Worm (Caenorhabditis elegans) whole organism, L4 larva: ENCODE results near the gene Y38E10A.34.

ENCODE experiments used
- T26A8.4 ChIP-seq: fragments of 200-800 bp; sonication (Bioruptor generic); IDR thresholded peaks from 2 replicates; pipeline ENCODE4 v1.3.6; 2022; ENCODE audit warnings: missing genetic modification characterization, missing compliant biosample characterization
- Y105C5A.15 ChIP-seq: fragments of 200-800 bp; sonication (Bioruptor generic); IDR thresholded peaks from 2 replicates; pipeline ENCODE4 v1.3.6; 2022; ENCODE audit warnings: missing genetic modification characterization, missing compliant biosample characterization
- Y48G9A.11 ChIP-seq: fragments of 200-800 bp; sonication (Bioruptor generic); IDR thresholded peaks from 2 replicates; pipeline ENCODE4 v1.3.6; 2022; ENCODE audit warnings: missing genetic modification reagents, missing genetic modification characterization, missing compliant biosample characterization
- aha-1 ChIP-seq: fragments of 150-350 bp; peaks from one replicate; lab custom pipeline; 2014; ENCODE audit warnings: missing biosample characterization, missing genetic modification characterization
- aly-2 ChIP-seq: sonication (generic microtip); optimal IDR thresholded peaks from 2 replicates; lab custom pipeline; 2018; ENCODE audit warnings: missing biosample characterization, missing genetic modification characterization
- attf-4 ChIP-seq: sonication (generic microtip); optimal IDR thresholded peaks from 3 replicates; lab custom pipeline; 2017; ENCODE audit warnings: missing biosample characterization, missing genetic modification characterization
- ceh-20 ChIP-seq: fragments of 200-800 bp; sonication (Bioruptor generic); IDR thresholded peaks from 2 replicates; pipeline ENCODE4 v1.3.6; 2022; ENCODE audit warnings: missing genetic modification reagents, missing genetic modification characterization, missing compliant biosample characterization
- ceh-28 ChIP-seq: fragments of 150-350 bp; optimal IDR thresholded peaks from 2 replicates; lab custom pipeline; 2014; ENCODE audit warnings: missing biosample characterization, missing genetic modification reagents, missing genetic modification characterization
- ceh-32 ChIP-seq: sonication (generic microtip); optimal IDR thresholded peaks from 2 replicates; lab custom pipeline; 2016; ENCODE audit warnings: mild to moderate bottlenecking, missing genetic modification characterization, missing compliant biosample characterization; ENCODE audit not compliant: poor library complexity
- ceh-44 ChIP-seq: fragments of 200-800 bp; sonication (Bioruptor generic); IDR thresholded peaks from 2 replicates; pipeline ENCODE4 v1.3.6; 2022; ENCODE audit warnings: missing genetic modification reagents, missing genetic modification characterization, missing compliant biosample characterization
- ces-1 ChIP-seq: fragments of 150-350 bp; sonication (generic microtip); optimal IDR thresholded peaks from 4 replicates; lab custom pipeline; 2014; ENCODE audit warnings: missing biosample characterization, missing genetic modification reagents, missing genetic modification characterization
- daf-12 ChIP-seq: fragments of 150-350 bp; optimal IDR thresholded peaks from 2 replicates; lab custom pipeline; 2014; ENCODE audit warnings: missing biosample characterization, missing genetic modification reagents, missing genetic modification characterization
- daf-16 ChIP-seq, 3 experiments: sonication (generic microtip); optimal IDR thresholded peaks; 2 replicates each; lab custom pipeline; 2016 to 2017; ENCODE audit warnings: missing genetic modification characterization in 3 of 3, missing genetic modification reagents in 3 of 3, mild to moderate bottlenecking in 2 of 3, missing compliant biosample characterization in 2 of 3, missing biosample characterization in 1 of 3, moderate library complexity in 1 of 3
- daf-8 ChIP-seq: fragments of 200-800 bp; sonication (Bioruptor generic); IDR thresholded peaks from 2 replicates; pipeline ENCODE4 v1.3.6; 2022; ENCODE audit warnings: missing genetic modification characterization, missing compliant biosample characterization
- dmd-6 ChIP-seq: fragments of 200-800 bp; sonication (Bioruptor generic); IDR thresholded peaks from 2 replicates; pipeline ENCODE4 v1.3.6; 2022; ENCODE audit warnings: missing genetic modification reagents, missing genetic modification characterization, missing compliant biosample characterization
- dmd-8 ChIP-seq: fragments of 200-800 bp; sonication (Bioruptor generic); IDR thresholded peaks from 2 replicates; pipeline ENCODE4 v1.3.6; 2022; ENCODE audit warnings: missing genetic modification characterization, missing compliant biosample characterization
- dmd-9 ChIP-seq: fragments of 200-800 bp; sonication (Bioruptor generic); IDR thresholded peaks from 2 replicates; pipeline ENCODE4 v1.3.6; 2022; ENCODE audit warnings: missing genetic modification reagents, missing genetic modification characterization, missing compliant biosample characterization
- dpl-1 ChIP-seq: fragments of 150-350 bp; optimal IDR thresholded peaks from 2 replicates; lab custom pipeline; 2014; ENCODE audit warnings: missing biosample characterization, missing genetic modification reagents, missing genetic modification characterization
- duxl-1 ChIP-seq: sonication (generic microtip); optimal IDR thresholded peaks from 2 replicates; lab custom pipeline; 2016; ENCODE audit warnings: mild to moderate bottlenecking, missing genetic modification characterization, moderate library complexity, missing compliant biosample characterization; ENCODE audit not compliant: poor library complexity
- dve-1 ChIP-seq: sonication (generic microtip); optimal IDR thresholded peaks from 2 replicates; lab custom pipeline; 2017; ENCODE audit warnings: antibody characterized with exemption, mild to moderate bottlenecking, missing genetic modification characterization, missing compliant biosample characterization; ENCODE audit not compliant: insufficient read depth
- egl-27 ChIP-seq: sonication (generic microtip); optimal IDR thresholded peaks from 3 replicates; lab custom pipeline; 2017; ENCODE audit warnings: missing biosample characterization, missing genetic modification reagents, missing genetic modification characterization
- lim-7 ChIP-seq: fragments of 200-800 bp; sonication (Bioruptor generic); IDR thresholded peaks from 2 replicates; pipeline ENCODE4 v1.3.6; 2022; ENCODE audit warnings: missing genetic modification characterization, missing compliant biosample characterization
- lin-1 ChIP-seq: fragments of 200-800 bp; sonication (Bioruptor generic); IDR thresholded peaks from 2 replicates; pipeline ENCODE4 v1.3.6; 2022; ENCODE audit warnings: missing genetic modification reagents, missing genetic modification characterization, missing compliant biosample characterization
- lin-29 ChIP-seq: fragments of 200-800 bp; sonication (Bioruptor generic); IDR thresholded peaks from 2 replicates; pipeline ENCODE4 v1.3.6; 2022; ENCODE audit warnings: missing genetic modification reagents, missing genetic modification characterization, missing compliant biosample characterization
- lin-39 ChIP-seq: fragments of 150-350 bp; optimal IDR thresholded peaks from 2 replicates; lab custom pipeline; 2014; ENCODE audit warnings: missing biosample characterization, missing genetic modification reagents, missing genetic modification characterization
- lir-3 ChIP-seq: sonication (generic microtip); optimal IDR thresholded peaks from 2 replicates; lab custom pipeline; 2016; ENCODE audit warnings: mild to moderate bottlenecking, missing genetic modification characterization, missing compliant biosample characterization
- lsy-2 ChIP-seq, 2 experiments: fragments of 150-350 bp in 1 of 2; sonication (generic microtip) in 1 of 2; optimal IDR thresholded peaks; 2 replicates each; lab custom pipeline; 2014 to 2017; ENCODE audit warnings: missing biosample characterization in 2 of 2, missing genetic modification characterization in 2 of 2
- madf-5 ChIP-seq, 2 experiments: fragments of 200-800 bp; sonication (Bioruptor generic); IDR thresholded peaks; 2 replicates each; pipeline ENCODE4 v1.3.6; 2022; ENCODE audit warnings: missing compliant biosample characterization in 2 of 2, missing genetic modification characterization in 2 of 2
- mdl-1 ChIP-seq, 2 experiments: fragments of 150-350 bp in 1 of 2; sonication (generic microtip) in 1 of 2; optimal IDR thresholded peaks; 2 replicates each; lab custom pipeline; 2014 to 2017; ENCODE audit warnings: missing biosample characterization in 2 of 2, missing genetic modification characterization in 2 of 2
- mep-1 ChIP-seq: fragments of 150-350 bp; sonication (generic microtip); optimal IDR thresholded peaks from 3 replicates; lab custom pipeline; 2014; ENCODE audit warnings: missing biosample characterization, missing genetic modification characterization
- mxl-3 ChIP-seq: fragments of 200-800 bp; sonication (Bioruptor generic); optimal IDR thresholded peaks from 2 replicates; lab custom pipeline; 2018; ENCODE audit warnings: mild to moderate bottlenecking, missing genetic modification characterization, missing compliant biosample characterization
- nhr-11 ChIP-seq: fragments of 150-350 bp; optimal IDR thresholded peaks from 2 replicates; lab custom pipeline; 2014; ENCODE audit warnings: missing biosample characterization, missing genetic modification characterization
- nhr-28 ChIP-seq: fragments of 150-350 bp; optimal IDR thresholded peaks from 2 replicates; lab custom pipeline; 2014; ENCODE audit warnings: missing biosample characterization, missing genetic modification characterization
- nhr-42 ChIP-seq: fragments of 200-800 bp; sonication (Bioruptor generic); IDR thresholded peaks from 2 replicates; pipeline ENCODE4 v1.3.6; 2022; ENCODE audit warnings: missing genetic modification characterization, missing compliant biosample characterization
- nhr-48 ChIP-seq: sonication (generic microtip); optimal IDR thresholded peaks from 2 replicates; lab custom pipeline; 2016; ENCODE audit warnings: mild to moderate bottlenecking, missing genetic modification characterization, missing compliant biosample characterization
- nhr-6 ChIP-seq: fragments of 150-350 bp; optimal IDR thresholded peaks from 2 replicates; lab custom pipeline; 2014; ENCODE audit warnings: missing biosample characterization, missing genetic modification characterization
- pha-4 ChIP-seq, 2 experiments: fragments of 150-350 bp in 1 of 2; fragments of 200-800 bp in 1 of 2; sonication (Bioruptor generic) in 1 of 2; IDR thresholded peaks in 1 of 2; optimal IDR thresholded peaks in 1 of 2; 2 replicates each; pipeline versions ENCODE4 v1.3.6 to Lab custom; 2014 to 2022; ENCODE audit warnings: missing genetic modification characterization in 2 of 2, missing genetic modification reagents in 2 of 2, missing biosample characterization in 1 of 2, missing compliant biosample characterization in 1 of 2
- php-3 ChIP-seq: fragments of 200-800 bp; sonication (Bioruptor generic); IDR thresholded peaks from 2 replicates; pipeline ENCODE4 v1.3.6; 2022; ENCODE audit warnings: missing genetic modification reagents, missing genetic modification characterization, missing compliant biosample characterization
- rbr-2 ChIP-seq: sonication (generic microtip); optimal IDR thresholded peaks from 2 replicates; lab custom pipeline; 2016; ENCODE audit warnings: missing genotype, missing genetic modification characterization, missing compliant biosample characterization
- sdz-12 ChIP-seq: fragments of 200-800 bp; sonication (Bioruptor generic); optimal IDR thresholded peaks from 2 replicates; lab custom pipeline; 2018; ENCODE audit warnings: mild to moderate bottlenecking, missing genetic modification characterization, missing compliant biosample characterization
- snpc-4 ChIP-seq: fragments of 150-350 bp; optimal IDR thresholded peaks from 2 replicates; lab custom pipeline; 2014; ENCODE audit warnings: missing biosample characterization, missing genetic modification characterization
- unc-39 ChIP-seq: sonication (generic microtip); optimal IDR thresholded peaks from 2 replicates; lab custom pipeline; 2017; ENCODE audit warnings: missing biosample characterization, missing genetic modification characterization
- vab-7 ChIP-seq: fragments of 200-800 bp; sonication (Bioruptor generic); IDR thresholded peaks from 2 replicates; pipeline ENCODE4 v1.3.6; 2022; ENCODE audit warnings: missing genetic modification reagents, missing genetic modification characterization, missing compliant biosample characterization
- zag-1 ChIP-seq: fragments of 150-350 bp; optimal IDR thresholded peaks from 2 replicates; lab custom pipeline; 2014; ENCODE audit warnings: missing biosample characterization, missing genetic modification characterization
- zfp-2 ChIP-seq: sonication (generic microtip); optimal IDR thresholded peaks from 2 replicates; lab custom pipeline; 2016; ENCODE audit warnings: mild to moderate bottlenecking, missing genetic modification characterization, missing compliant biosample characterization
- zip-11 ChIP-seq: fragments of 200-800 bp; sonication (Bioruptor generic); IDR thresholded peaks from 2 replicates; pipeline ENCODE4 v1.3.6; 2022; ENCODE audit warnings: missing genetic modification characterization, missing compliant biosample characterization
- zip-2 ChIP-seq: fragments of 150-350 bp; optimal IDR thresholded peaks from 2 replicates; lab custom pipeline; 2014; ENCODE audit warnings: missing biosample characterization, missing genetic modification characterization
- ztf-11 ChIP-seq: fragments of 150-350 bp; optimal IDR thresholded peaks from 2 replicates; lab custom pipeline; 2014; ENCODE audit warnings: missing biosample characterization, missing genetic modification characterization

Gene Y38E10A.34

DNA sequence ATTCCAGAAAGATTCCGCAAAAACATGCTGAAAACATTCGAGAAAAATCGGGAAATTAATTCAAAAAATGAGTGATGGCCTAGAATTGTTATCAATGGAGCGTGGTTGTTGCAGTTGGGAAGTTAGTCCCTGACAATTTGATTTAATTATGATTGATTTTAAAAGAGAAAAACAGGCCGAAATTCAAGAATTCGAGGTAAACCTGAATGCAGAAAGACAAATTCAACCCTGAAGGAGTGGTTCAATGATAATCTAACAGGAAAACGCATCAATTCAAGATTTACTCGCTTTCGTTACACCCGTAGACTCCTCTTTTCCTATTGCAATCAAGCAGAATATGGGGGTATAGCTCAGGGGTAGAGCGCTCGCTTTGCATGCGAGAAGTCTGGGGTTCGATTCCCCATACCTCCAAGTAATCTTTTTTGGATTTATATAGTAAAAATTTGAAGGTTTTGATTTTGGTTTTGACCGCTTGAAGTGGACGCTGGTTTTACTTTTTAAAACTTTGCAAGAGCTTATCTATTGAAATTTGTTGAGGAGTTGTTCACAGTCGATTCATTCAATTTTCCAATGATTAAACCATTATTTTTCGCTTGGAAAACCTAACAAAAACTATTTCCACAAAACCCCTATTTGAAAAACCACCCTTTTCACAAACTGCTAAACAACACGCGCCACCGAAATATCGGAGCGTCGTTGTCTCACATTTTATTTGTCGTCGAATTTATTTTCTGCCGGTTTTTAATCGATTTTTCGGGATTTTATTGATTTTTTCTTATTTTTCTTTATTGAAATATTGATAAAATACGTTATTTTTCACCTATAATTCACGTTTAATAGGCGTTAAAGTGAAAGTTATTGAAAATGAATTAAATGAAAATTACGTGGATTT lies 47.2 kb downstream of the Y38E10A.34 start:
- TF ChIP-seq pha-4 (GFP tag; IDR thresholded peaks at IDR 0.05; lab: Robert Waterston, UW) (peak; percentile 75), pha-4 (tag; optimal IDR thresholded peaks at IDR 0.05; lab: Kevin White, UChicago) (no peak), nhr-48 (tag; lab: Kevin White, UChicago) (peak; percentile 35), zip-11 (GFP tag; lab: Robert Waterston, UW) (0 out of 2 replicates have a peak, but pooled peaks have one; percentile 22), unc-39 (tag; lab: Kevin White, UChicago) (no peak), lin-39 (no peak), vab-7 (GFP tag; lab: Robert Waterston, UW) (peak; percentile 67), Y105C5A.15 (GFP tag; lab: Robert Waterston, UW) (0 out of 2 replicates have a peak, but pooled peaks have one; percentile 56), attf-4 (no peak), aly-2 (tag; lab: Kevin White, UChicago) (no peak), ceh-32 (no peak), nhr-42 (GFP tag; lab: Robert Waterston, UW) (no peak), madf-5 (GFP tag; IDR thresholded peaks at IDR 0.05; lab: Robert Waterston, UW) (peak; percentile 38 to 71; a peak in 1 of 4 replicates), php-3 (GFP tag; lab: Robert Waterston, UW) (0 out of 2 replicates have a peak, but pooled peaks have one; percentile 54), ceh-28 (tag; lab: Kevin White, UChicago) (peak; percentile 66), dmd-8 (GFP tag; lab: Robert Waterston, UW) (peak; percentile 80; the same call in 1 of the 2 replicates), nhr-6 (tag; lab: Kevin White, UChicago) (peak; percentile 58), daf-16 (GFP tag; optimal IDR thresholded peaks at IDR 0.05; lab: Kevin White, UChicago) (peak; percentile 8 to 91), daf-16 (tag; optimal IDR thresholded peaks at IDR 0.05; lab: Kevin White, UChicago) (peak; percentile 54), snpc-4 (tag; lab: Kevin White, UChicago) (no peak), zip-2 (tag; lab: Kevin White, UChicago) (peak; percentile 47), daf-12 (tag; lab: Kevin White, UChicago) (no peak), ces-1 (GFP tag; lab: Kevin White, UChicago) (no peak), lin-1 (GFP tag; lab: Robert Waterston, UW) (0 out of 2 replicates have a peak, but pooled peaks have one; percentile 24), Y48G9A.11 (peak; percentile 90), mxl-3 (GFP tag; lab: Kevin White, UChicago) (peak; percentile 65), daf-8 (GFP tag; lab: Robert Waterston, UW) (no peak), zfp-2 (tag; lab: Kevin White, UChicago) (peak; percentile 31), rbr-2 (tag; lab: Kevin White, UChicago) (peak; percentile 66), lim-7 (GFP tag; lab: Robert Waterston, UW) (peak; percentile 94), dmd-9 (GFP tag; lab: Robert Waterston, UW) (peak; percentile 65), nhr-28 (tag; lab: Kevin White, UChicago) (peak; percentile 26), lsy-2 (tag; optimal IDR thresholded peaks at IDR 0.05; lab: Kevin White, UChicago) (peak in 1 of 2 experiments; percentile 88), ztf-11 (tag; lab: Kevin White, UChicago) (no peak), ceh-20 (GFP tag; lab: Robert Waterston, UW) (peak; percentile 49; the same call in 1 of the 2 replicates), dmd-6 (GFP tag; lab: Robert Waterston, UW) (peak; percentile 62), mdl-1 (tag; optimal IDR thresholded peaks at IDR 0.05; lab: Kevin White, UChicago) (no peak), egl-27 (tag; lab: Kevin White, UChicago) (no peak), ceh-44 (GFP tag; lab: Robert Waterston, UW) (no peak; the same call in 1 of the 2 replicates), T26A8.4 (GFP tag; lab: Robert Waterston, UW) (0 out of 2 replicates have a peak, but pooled peaks have one; percentile 60), dve-1 (tag; lab: Kevin White, UChicago) (peak; percentile 67), lin-29 (GFP tag; lab: Robert Waterston, UW) (no peak), nhr-11 (tag; lab: Kevin White, UChicago) (peak; percentile 53), duxl-1 (tag; lab: Kevin White, UChicago) (peak; percentile 63), dpl-1 (peak; percentile 84), aha-1 (tag; lab: Kevin White, UChicago) (peak; percentile 58), mep-1 (tag; lab: Kevin White, UChicago) (peak; percentile 69), sdz-12 (GFP tag; lab: Kevin White, UChicago) (peak; percentile 64), zag-1 (tag; lab: Kevin White, UChicago) (no peak), lir-3 (peak; percentile 58)
